Fruit fly (Drosophila melanogaster) whole organism, wandering third instar larva: ENCODE data around the gene CG13045.

ENCODE experiments used
- Abd-B ChIP-seq: fragments of >200 bp; optimal IDR thresholded peaks from 2 replicates; lab custom pipeline; 2017; ENCODE audit warnings: missing biosample characterization, missing genetic modification characterization
- CG9705 ChIP-seq: fragments of 200-800 bp; sonication (Bioruptor generic); optimal IDR thresholded peaks from 2 replicates; lab custom pipeline; 2018; ENCODE audit warnings: missing biosample characterization, mild to moderate bottlenecking, missing genetic modification characterization
- CrebA ChIP-seq: fragments of 200-800 bp; sonication (Bioruptor generic); optimal IDR thresholded peaks from 2 replicates; lab custom pipeline; 2016; ENCODE audit warnings: missing biosample characterization, mild to moderate bottlenecking, missing genetic modification characterization, borderline replicate concordance
- GATAd ChIP-seq: sonication (Bioruptor generic); optimal IDR thresholded peaks from 2 replicates; lab custom pipeline; 2016; ENCODE audit warnings: missing biosample characterization, missing genetic modification characterization
- Hnf4 ChIP-seq: fragments of 200-800 bp; sonication (Bioruptor generic); optimal IDR thresholded peaks from 2 replicates; lab custom pipeline; 2016; ENCODE audit warnings: missing biosample characterization, mild to moderate bottlenecking, missing genetic modification characterization
- Hr78 ChIP-seq: fragments of >200 bp; optimal IDR thresholded peaks from 2 replicates; lab custom pipeline; 2017; ENCODE audit warnings: missing biosample characterization, missing genetic modification characterization
- Hr83 ChIP-seq: fragments of 200-300 bp; sonication (Bioruptor generic); optimal IDR thresholded peaks from 2 replicates; lab custom pipeline; 2016; ENCODE audit warnings: missing biosample characterization, mild to moderate bottlenecking, missing genetic modification characterization, moderate library complexity; ENCODE audit not compliant: poor library complexity, severe bottlenecking
- Jra ChIP-seq: sonication (Bioruptor generic); optimal IDR thresholded peaks from 2 replicates; lab custom pipeline; 2016; ENCODE audit warnings: missing biosample characterization, missing genetic modification characterization
- Mio ChIP-seq: sonication (Bioruptor generic); optimal IDR thresholded peaks from 2 replicates; lab custom pipeline; 2016; ENCODE audit warnings: missing biosample characterization, missing genetic modification characterization
- N ChIP-seq: fragments of >200 bp; optimal IDR thresholded peaks from 2 replicates; lab custom pipeline; 2018; ENCODE audit warnings: missing biosample characterization, missing external identifiers, missing genetic modification characterization
- OdsH ChIP-seq: fragments of 200-800 bp; sonication (Bioruptor generic); optimal IDR thresholded peaks from 2 replicates; lab custom pipeline; 2016; ENCODE audit warnings: missing biosample characterization, mild to moderate bottlenecking, missing genetic modification characterization
- Rel ChIP-seq, 2 experiments: fragments of 200-800 bp; sonication (Bioruptor generic) in 1 of 2; optimal IDR thresholded peaks; 2 replicates in 1 of 2; 3 replicates in 1 of 2; lab custom pipeline; 2016 to 2019; ENCODE audit warnings: mild to moderate bottlenecking in 2 of 2, missing biosample characterization in 2 of 2, missing genetic modification characterization in 2 of 2, moderate library complexity in 1 of 2
- Sp1 ChIP-seq: fragments of 200-800 bp; sonication (Bioruptor generic); optimal IDR thresholded peaks from 3 replicates; lab custom pipeline; 2019; ENCODE audit warnings: missing biosample characterization, mild to moderate bottlenecking, missing genetic modification characterization, moderate library complexity
- Vsx2 ChIP-seq: fragments of 200-300, 225-300 bp; sonication (Bioruptor generic); optimal IDR thresholded peaks from 2 replicates; lab custom pipeline; 2018; ENCODE audit warnings: missing biosample characterization, missing genetic modification characterization; ENCODE audit not compliant: partially characterized antibody
- br ChIP-seq: fragments of 200-800 bp; sonication (Bioruptor generic); optimal IDR thresholded peaks from 2 replicates; lab custom pipeline; 2016; ENCODE audit warnings: missing biosample characterization, missing genetic modification characterization
- brk ChIP-seq: fragments of 200-800 bp; sonication (Bioruptor generic); optimal IDR thresholded peaks from 2 replicates; lab custom pipeline; 2016; ENCODE audit warnings: missing biosample characterization, mild to moderate bottlenecking, missing genetic modification characterization
- dmrt93B ChIP-seq: fragments of 200-800 bp; sonication (Bioruptor generic); optimal IDR thresholded peaks from 2 replicates; lab custom pipeline; 2018; ENCODE audit warnings: missing biosample characterization, mild to moderate bottlenecking, missing genetic modification characterization
- dsf ChIP-seq: sonication (Bioruptor generic); optimal IDR thresholded peaks from 2 replicates; lab custom pipeline; 2016; ENCODE audit warnings: missing biosample characterization, missing genetic modification characterization, borderline replicate concordance
- ey ChIP-seq: fragments of 200-800 bp; sonication (Bioruptor generic); optimal IDR thresholded peaks from 2 replicates; lab custom pipeline; 2016; ENCODE audit warnings: missing biosample characterization, missing genetic modification characterization
- foxo ChIP-seq, 2 experiments: fragments of 200-800 bp; sonication (Bioruptor generic); optimal IDR thresholded peaks; 2 replicates in 1 of 2; 3 replicates in 1 of 2; lab custom pipeline; 2016 to 2017; ENCODE audit warnings: missing biosample characterization in 2 of 2, missing genetic modification characterization in 2 of 2
- fru ChIP-seq: fragments of 200-800 bp; sonication (Bioruptor generic); optimal IDR thresholded peaks from 3 replicates; lab custom pipeline; 2016; ENCODE audit warnings: missing biosample characterization, mild to moderate bottlenecking, missing genetic modification characterization
- h ChIP-seq: fragments of 200-800 bp; sonication (Bioruptor generic); optimal IDR thresholded peaks from 3 replicates; lab custom pipeline; 2016; ENCODE audit warnings: missing biosample characterization, mild to moderate bottlenecking, missing genetic modification characterization
- jim ChIP-seq: fragments of 175-275, 200-325 bp; sonication (Bioruptor generic); optimal IDR thresholded peaks from 2 replicates; lab custom pipeline; 2016; ENCODE audit warnings: missing biosample characterization, mild to moderate bottlenecking, missing genetic modification characterization
- lola ChIP-seq: fragments of >200 bp; optimal IDR thresholded peaks from 2 replicates; lab custom pipeline; 2017; ENCODE audit warnings: missing biosample characterization, missing genetic modification characterization
- pan ChIP-seq: fragments of >200 bp; optimal IDR thresholded peaks from 2 replicates; lab custom pipeline; 2017
- psq ChIP-seq: fragments of 200-800 bp; sonication (Bioruptor generic); optimal IDR thresholded peaks from 3 replicates; lab custom pipeline; 2017; ENCODE audit warnings: missing biosample characterization, mild to moderate bottlenecking, missing genetic modification characterization, moderate library complexity
- tai ChIP-seq: sonication (Bioruptor generic); optimal IDR thresholded peaks from 2 replicates; lab custom pipeline; 2016; ENCODE audit warnings: missing biosample characterization, missing genetic modification characterization
- usp ChIP-seq: fragments of >200 bp; optimal IDR thresholded peaks from 2 replicates; lab custom pipeline; 2017; ENCODE audit warnings: missing biosample characterization, missing genetic modification characterization
- woc ChIP-seq: sonication (Bioruptor generic); optimal IDR thresholded peaks from 2 replicates; lab custom pipeline; 2016; ENCODE audit warnings: missing biosample characterization, mild to moderate bottlenecking, missing genetic modification characterization

CG13045 gene

DNA sequence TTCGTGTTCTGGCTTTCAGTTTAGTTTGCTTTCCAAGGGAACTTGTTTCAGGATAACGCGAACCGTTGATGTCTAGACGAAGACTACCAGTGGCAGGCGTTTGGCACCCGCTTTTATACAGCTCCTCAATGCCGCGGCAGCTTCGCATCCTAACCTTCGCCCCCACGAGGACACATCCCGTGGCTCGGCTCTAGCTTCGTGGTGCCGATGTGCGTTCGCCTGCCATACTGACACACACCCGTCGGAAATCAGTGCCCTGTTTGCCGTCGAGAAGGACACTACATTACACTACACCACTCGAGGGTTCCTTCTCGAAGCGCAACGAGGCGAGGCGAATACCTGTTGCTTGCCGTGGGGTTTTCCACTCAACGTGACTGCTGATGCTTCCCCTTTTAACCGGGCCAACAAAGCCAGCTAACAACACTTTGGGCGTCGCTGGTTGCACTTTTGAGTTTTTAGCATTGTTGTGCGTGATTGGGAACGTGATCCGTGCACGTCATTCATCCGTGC, 33.6 kb downstream of the CG13045 start, which contains the start of gene CG13054:
TSS of gene CG13054 (minus strand) at position 74 of the 510 bp plus-strand sequence.
- TF ChIP-seq N (GFP tag; lab: Kevin White, UChicago) = no peak
- TF ChIP-seq CrebA (GFP tag; lab: Kevin White, UChicago) = no peak
- TF ChIP-seq Rel (GFP tag; optimal IDR thresholded peaks at IDR 0.05; lab: Kevin White, UChicago) = no peak
- no peak for TF ChIP-seq Rel (tag; optimal IDR thresholded peaks at IDR 0.05; lab: Kevin White, UChicago)
- TF ChIP-seq Abd-B (GFP tag; lab: Kevin White, UChicago) = no peak
- TF ChIP-seq lola (GFP tag; lab: Kevin White, UChicago) = no peak
- no peak for TF ChIP-seq Jra (GFP tag; lab: Kevin White, UChicago)
- no peak for TF ChIP-seq Sp1
- TF ChIP-seq GATAd = no peak
- no peak for TF ChIP-seq dsf (GFP tag; lab: Kevin White, UChicago)
- no peak for TF ChIP-seq foxo (GFP tag; optimal IDR thresholded peaks at IDR 0.05; lab: Kevin White, UChicago)
- no peak for TF ChIP-seq Hnf4
- TF ChIP-seq Hr83 (GFP tag; lab: Kevin White, UChicago) = no peak
- no peak for TF ChIP-seq psq (GFP tag; lab: Kevin White, UChicago)
- no peak for TF ChIP-seq dmrt93B (GFP tag; lab: Kevin White, UChicago)
- TF ChIP-seq, all 38 proteins: peak for 0

DNA sequence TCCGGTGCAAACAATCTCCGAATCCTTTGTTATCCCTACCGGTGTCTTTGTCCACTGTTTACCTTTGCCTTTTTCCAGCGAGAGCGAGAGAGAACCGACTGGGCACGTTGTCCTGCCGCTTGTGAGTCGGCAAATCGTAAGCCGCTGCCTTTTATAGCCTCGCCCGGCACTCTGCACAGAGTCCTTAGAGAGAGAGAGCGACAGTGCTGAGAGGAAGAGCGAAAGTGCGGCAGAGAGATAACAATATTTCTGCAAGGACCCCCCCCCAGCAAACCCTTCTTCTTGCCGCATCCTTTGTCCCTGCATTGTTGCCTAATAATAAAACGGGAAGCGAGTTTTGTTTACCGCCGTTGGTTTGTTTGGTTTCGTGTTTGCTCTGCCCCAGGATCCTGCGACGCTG, 38.5 kb downstream of the CG13045 start, which contains the start of gene CG13055:
TSS of gene CG13055 (minus strand) at position 101 of the 400 bp plus-strand sequence.
- no peak for TF ChIP-seq Hnf4
- TF ChIP-seq lola (GFP tag; lab: Kevin White, UChicago) = no peak
- no peak for TF ChIP-seq jim (GFP tag; lab: Kevin White, UChicago)
- TF ChIP-seq brk (GFP tag; lab: Kevin White, UChicago) = no peak
- TF ChIP-seq foxo (GFP tag; optimal IDR thresholded peaks at IDR 0.05; lab: Kevin White, UChicago) = no peak
- TF ChIP-seq psq (GFP tag; lab: Kevin White, UChicago) = no peak
- TF ChIP-seq GATAd = no peak
- no peak for TF ChIP-seq OdsH (GFP tag; lab: Kevin White, UChicago)
- TF ChIP-seq N (GFP tag; lab: Kevin White, UChicago) = no peak
- TF ChIP-seq tai (GFP tag; lab: Kevin White, UChicago) = no peak
- no peak for TF ChIP-seq woc (GFP tag; lab: Kevin White, UChicago)
- no peak for TF ChIP-seq CG9705 (GFP tag; lab: Kevin White, UChicago)

- TF ChIP-seq Rel (GFP tag; optimal IDR thresholded peaks at IDR 0.05; lab: Kevin White, UChicago) (no peak), Rel (tag; optimal IDR thresholded peaks at IDR 0.05; lab: Kevin White, UChicago) (no peak), dsf (GFP tag; lab: Kevin White, UChicago) (no peak), fru (GFP tag; lab: Kevin White, UChicago) (no peak), OdsH (GFP tag; lab: Kevin White, UChicago) (no peak), Vsx2 (GFP tag; lab: Kevin White, UChicago) (no peak), brk (GFP tag; lab: Kevin White, UChicago) (no peak), br (GFP tag; lab: Kevin White, UChicago) (no peak), lola (GFP tag; lab: Kevin White, UChicago) (no peak), woc (GFP tag; lab: Kevin White, UChicago) (no peak), ey (GFP tag; lab: Kevin White, UChicago) (no peak), pan (no peak), psq (GFP tag; lab: Kevin White, UChicago) (no peak), GATAd (no peak), tai (GFP tag; lab: Kevin White, UChicago) (no peak), h (GFP tag; lab: Kevin White, UChicago) (no peak), Mio (GFP tag; lab: Kevin White, UChicago) (no peak), Hr78 (GFP tag; lab: Kevin White, UChicago) (no peak), usp (GFP tag; lab: Kevin White, UChicago) (no peak)
- TF ChIP-seq, all 38 proteins: peak for 0
These were observed 49.5 kb downstream of the CG13045 start for dm6 chr3L:16241296-16241695.
